Fruit fly (Drosophila melanogaster) whole organism, embryonic: ENCODE measurements around the gene scyl.

Experiments
- Adf1 ChIP-seq: fragments of 200-800 bp; sonication (Bioruptor generic); IDR thresholded peaks from 2 replicates; pipeline ENCODE4 v1.3.6; 2022; ENCODE audit warnings: missing biosample characterization, missing genetic modification characterization
- Aef1 ChIP-seq: fragments of 200-800 bp; sonication (Bioruptor generic); IDR thresholded peaks from 3 replicates; pipeline ENCODE4 v1.3.6; 2022; ENCODE audit warnings: missing biosample characterization, missing genetic modification characterization
- Atf6 ChIP-seq: fragments of 200-800 bp; sonication (Bioruptor generic); IDR thresholded peaks from 2 replicates; pipeline ENCODE4 v1.3.6; 2022; ENCODE audit warnings: missing biosample characterization, missing genetic modification characterization
- C15 ChIP-seq: fragments of 200-800 bp; sonication (Bioruptor generic); IDR thresholded peaks from 3 replicates; pipeline ENCODE4 v1.3.6; 2022; ENCODE audit warnings: missing biosample characterization, missing genetic modification characterization
- CG11093 ChIP-seq: fragments of 200-800 bp; sonication (Bioruptor generic); IDR thresholded peaks from 3 replicates; pipeline ENCODE4 v1.3.6; 2022; ENCODE audit warnings: missing biosample characterization, missing genetic modification characterization
- CG11504 ChIP-seq: fragments of 200-800 bp; sonication (Bioruptor generic); optimal IDR thresholded peaks from 3 replicates; lab custom pipeline; 2019; ENCODE audit warnings: missing biosample characterization, mild to moderate bottlenecking, missing genetic modification characterization, moderate library complexity
- CG11695 ChIP-seq: fragments of 200-800 bp; sonication (Bioruptor generic); IDR thresholded peaks from 3 replicates; pipeline ENCODE4 v1.3.6; 2022; ENCODE audit warnings: missing biosample characterization, missing genetic modification characterization
- CG12071 ChIP-seq: fragments of 200-800 bp; sonication (Bioruptor generic); optimal IDR thresholded peaks from 3 replicates; lab custom pipeline; 2018; ENCODE audit warnings: missing biosample characterization, mild to moderate bottlenecking, missing genetic modification characterization
- CG1603 ChIP-seq: fragments of 200-800 bp; sonication (Bioruptor generic); optimal IDR thresholded peaks from 2 replicates; lab custom pipeline; 2019; ENCODE audit warnings: missing biosample characterization, mild to moderate bottlenecking, missing genetic modification characterization, moderate library complexity
- CG17361 ChIP-seq: fragments of 200-800 bp; sonication (Bioruptor generic); IDR thresholded peaks from 3 replicates; pipeline ENCODE4 v1.3.6; 2022; ENCODE audit warnings: missing biosample characterization, missing genetic modification characterization
- CG18476 ChIP-seq: fragments of 200-800 bp; sonication (Bioruptor generic); optimal IDR thresholded peaks from 2 replicates; lab custom pipeline; 2016; ENCODE audit warnings: missing biosample characterization, mild to moderate bottlenecking, missing genetic modification characterization
- CG2678 ChIP-seq: fragments of 200-800 bp; sonication (Bioruptor generic); optimal IDR thresholded peaks from 3 replicates; lab custom pipeline; 2019; ENCODE audit warnings: missing biosample characterization, mild to moderate bottlenecking, missing genetic modification characterization, moderate library complexity
- CG2889 ChIP-seq: fragments of 200-800 bp; sonication (Bioruptor generic); IDR thresholded peaks from 3 replicates; pipeline ENCODE4 v1.3.6; 2022; ENCODE audit warnings: missing biosample characterization, missing genetic modification characterization
- CG30403 ChIP-seq: fragments of 200-800 bp; sonication (Bioruptor generic); optimal IDR thresholded peaks from 3 replicates; lab custom pipeline; 2016; ENCODE audit warnings: missing biosample characterization, missing genetic modification characterization
- CG30431 ChIP-seq: fragments of 200-800 bp; sonication (Bioruptor generic); optimal IDR thresholded peaks from 2 replicates; lab custom pipeline; 2017; ENCODE audit warnings: missing biosample characterization, missing genetic modification characterization
- CG32772 ChIP-seq: fragments of 200-800 bp; sonication (Bioruptor generic); IDR thresholded peaks from 2 replicates; pipeline ENCODE4 v1.3.6; 2022; ENCODE audit warnings: missing biosample characterization, missing genetic modification characterization
- CG3726 ChIP-seq: fragments of 200-800 bp; sonication (Bioruptor generic); IDR thresholded peaks from 3 replicates; pipeline ENCODE4, ENCODE4 v1.3.6; 2022; ENCODE audit warnings: missing biosample characterization, missing genetic modification characterization
- CG8290 ChIP-seq, 3 experiments: fragments of 200-800 bp; sonication (Bioruptor generic); optimal IDR thresholded peaks; 2 replicates each; lab custom pipeline; 2016 to 2019; ENCODE audit warnings: missing biosample characterization in 3 of 3, missing genetic modification characterization in 3 of 3, mild to moderate bottlenecking in 2 of 3, moderate library complexity in 1 of 3
- CG9817 ChIP-seq: fragments of 200-800 bp; sonication (Bioruptor generic); optimal IDR thresholded peaks from 2 replicates; lab custom pipeline; 2018; ENCODE audit warnings: missing biosample characterization, mild to moderate bottlenecking, missing genetic modification characterization, moderate library complexity
- CrebB ChIP-seq: fragments of 200-800 bp; sonication (Bioruptor generic); optimal IDR thresholded peaks from 3 replicates; lab custom pipeline; 2018; ENCODE audit warnings: missing biosample characterization, mild to moderate bottlenecking, missing genetic modification characterization
- Drgx ChIP-seq: fragments of 200-800 bp; sonication (Bioruptor generic); IDR thresholded peaks from 2 replicates; pipeline ENCODE4 v1.3.6; 2022; ENCODE audit warnings: missing biosample characterization, missing genetic modification characterization
- Ets65A ChIP-seq: fragments of 200-800 bp; sonication (Bioruptor generic); peaks from one replicate; lab custom pipeline; 2016; ENCODE audit warnings: missing biosample characterization, missing genetic modification characterization
- Fer1 ChIP-seq: fragments of 200-800 bp; sonication (Bioruptor generic); optimal IDR thresholded peaks from 2 replicates; lab custom pipeline; 2017; ENCODE audit warnings: missing biosample characterization, mild to moderate bottlenecking, missing genetic modification characterization
- Gug ChIP-seq: fragments of 200-800 bp; sonication (Bioruptor generic); IDR thresholded peaks from 4 replicates; pipeline ENCODE4 v1.3.6; 2022; ENCODE audit warnings: missing biosample characterization, missing genetic modification characterization
- HLH54F ChIP-seq: fragments of 200-800 bp; sonication (Bioruptor generic); optimal IDR thresholded peaks from 3 replicates; lab custom pipeline; 2016; ENCODE audit warnings: missing biosample characterization, missing genetic modification characterization
- Lpt ChIP-seq: fragments of >200 bp; optimal IDR thresholded peaks from 2 replicates; lab custom pipeline; 2018; ENCODE audit warnings: missing biosample characterization, missing genetic modification characterization
- MBD-R2 ChIP-seq: fragments of 200-800 bp; sonication (Bioruptor generic); IDR thresholded peaks from 2 replicates; pipeline ENCODE4 v1.3.6; 2022; ENCODE audit warnings: missing biosample characterization, missing genetic modification characterization
- Max ChIP-seq: fragments of 200-800 bp; sonication (Bioruptor generic); optimal IDR thresholded peaks from 2 replicates; lab custom pipeline; 2016; ENCODE audit warnings: missing biosample characterization, mild to moderate bottlenecking, missing genetic modification characterization
- Pdp1 ChIP-seq, 2 experiments: fragments of 200-800 bp; sonication (Bioruptor generic); optimal IDR thresholded peaks; 3 replicates each; lab custom pipeline; 2016; ENCODE audit warnings: missing biosample characterization in 2 of 2, missing genetic modification characterization in 2 of 2, mild to moderate bottlenecking in 1 of 2, moderate library complexity in 1 of 2
- Rfx ChIP-seq: fragments of 200-800 bp; sonication (Bioruptor generic); IDR thresholded peaks from 2 replicates; pipeline ENCODE4 v1.3.6; 2022; ENCODE audit warnings: missing biosample characterization, missing genetic modification characterization
- Vsx1 ChIP-seq: fragments of 200-800 bp; sonication (Bioruptor generic); optimal IDR thresholded peaks from 2 replicates; lab custom pipeline; 2017; ENCODE audit warnings: missing biosample characterization, mild to moderate bottlenecking, missing genetic modification characterization, missing genetic modification reagents
- Xbp1 ChIP-seq: fragments of 200-800 bp; sonication (Bioruptor generic); optimal IDR thresholded peaks from 3 replicates; lab custom pipeline; 2016; ENCODE audit warnings: missing biosample characterization, mild to moderate bottlenecking, missing genetic modification characterization
- Xrp1 ChIP-seq: fragments of 200-800 bp; sonication (Bioruptor generic); IDR thresholded peaks from 2 replicates; pipeline ENCODE4 v1.3.6; 2022; ENCODE audit warnings: missing biosample characterization, missing genetic modification characterization
- al ChIP-seq: fragments of 200-800 bp; sonication (Bioruptor generic); IDR thresholded peaks from 2 replicates; pipeline ENCODE4 v1.3.6; 2022; ENCODE audit warnings: missing biosample characterization, missing genetic modification characterization
- bsh ChIP-seq, 2 experiments: fragments of 200-800 bp; sonication (Bioruptor generic); optimal IDR thresholded peaks; 2 replicates each; lab custom pipeline; 2017 to 2018; ENCODE audit warnings: mild to moderate bottlenecking in 2 of 2, missing biosample characterization in 2 of 2, missing genetic modification characterization in 2 of 2, moderate library complexity in 1 of 2
- ci ChIP-seq: fragments of 200-800 bp; sonication (Bioruptor generic); IDR thresholded peaks from 3 replicates; pipeline ENCODE4 v1.3.6; 2022; ENCODE audit warnings: missing biosample characterization, missing genetic modification characterization
- crol ChIP-seq: fragments of 200-800 bp; sonication (Bioruptor generic); IDR thresholded peaks from 2 replicates; pipeline ENCODE4 v1.3.6; 2022; ENCODE audit warnings: missing biosample characterization, missing genetic modification characterization
- dysf ChIP-seq: fragments of 200-800 bp; sonication (Bioruptor generic); IDR thresholded peaks from 3 replicates; pipeline ENCODE4 v1.3.6; 2022; ENCODE audit warnings: missing biosample characterization, missing genetic modification characterization
- esg ChIP-seq: fragments of 200-800 bp; sonication (Bioruptor generic); conservative IDR thresholded peaks from 2 replicates; pipeline ENCODE4 v1.3.6; 2022; ENCODE audit warnings: missing biosample characterization, missing genetic modification characterization
- gem ChIP-seq: fragments of 200-800 bp; sonication (Bioruptor generic); optimal IDR thresholded peaks from 2 replicates; lab custom pipeline; 2019; ENCODE audit warnings: missing biosample characterization, mild to moderate bottlenecking, missing genetic modification characterization, moderate library complexity
- grn ChIP-seq: fragments of 200-800 bp; sonication (Bioruptor generic); optimal IDR thresholded peaks from 3 replicates; lab custom pipeline; 2017; ENCODE audit warnings: missing biosample characterization, missing genetic modification characterization
- hkb ChIP-seq, 2 experiments: fragments of 200-800 bp in 1 of 2; fragments of >200 bp in 1 of 2; sonication (Bioruptor generic) in 1 of 2; IDR thresholded peaks in 1 of 2; optimal IDR thresholded peaks in 1 of 2; 2 replicates each; pipeline versions ENCODE4 v1.3.6 to Lab custom; 2017 to 2022; ENCODE audit warnings: missing biosample characterization in 1 of 2, missing genetic modification characterization in 1 of 2
- pan ChIP-seq, 4 experiments: fragments of >200 bp in 3 of 4; fragments of 200-800 bp in 1 of 4; sonication (Bioruptor generic) in 1 of 4; optimal IDR thresholded peaks in 3 of 4; IDR thresholded peaks in 1 of 4; 2 replicates each; pipeline versions ENCODE4 v1.3.6 to Lab custom; 2017 to 2022; ENCODE audit warnings: missing biosample characterization in 2 of 4, missing genetic modification characterization in 2 of 4, mixed read lengths in 1 of 4
- slbo ChIP-seq: fragments of 200-800 bp; sonication (Bioruptor generic); IDR thresholded peaks from 2 replicates; pipeline ENCODE4 v1.3.6; 2022; ENCODE audit warnings: missing biosample characterization, missing genetic modification characterization
- tap ChIP-seq: fragments of 200-800 bp; optimal IDR thresholded peaks from 3 replicates; lab custom pipeline; 2019; ENCODE audit warnings: missing biosample characterization, mild to moderate bottlenecking, missing genetic modification characterization, moderate library complexity
- ttk ChIP-seq: fragments of 200-800 bp; sonication (Bioruptor generic); IDR thresholded peaks from 2 replicates; pipeline ENCODE4 v2.1.2; 2022; ENCODE audit warnings: missing biosample characterization, missing genetic modification characterization

Gene scyl

DNA sequence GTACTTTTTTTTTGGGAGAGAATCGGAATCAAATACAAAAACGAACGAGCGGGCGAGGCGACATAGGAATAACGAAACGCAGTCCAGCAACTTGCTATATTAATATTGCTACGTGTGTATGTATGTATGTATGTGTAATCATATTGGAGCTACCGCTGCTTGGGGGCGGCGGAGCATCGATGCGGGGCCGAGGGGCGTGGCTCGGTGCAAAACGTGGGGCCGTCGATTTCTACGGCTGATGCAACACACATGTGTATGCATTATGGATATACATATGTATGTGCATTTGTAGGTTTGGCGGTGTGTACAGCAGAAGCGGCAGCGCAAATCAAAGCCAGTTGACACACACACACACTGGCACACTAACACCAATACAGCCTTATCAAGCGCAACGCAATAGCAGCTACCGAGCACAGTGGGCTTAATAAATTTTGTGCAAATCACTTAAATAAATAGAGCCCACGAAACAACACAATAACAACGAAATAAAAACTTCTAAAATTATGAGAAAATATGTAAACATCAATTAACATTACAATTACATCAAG is 40.1 kb downstream of the scyl start (continued):
- TF ChIP-seq hkb (optimal IDR thresholded peaks at IDR 0.05; lab: Kevin White, UChicago) (no peak), hkb (GFP tag; IDR thresholded peaks at IDR 0.05; lab: Robert Waterston, UW) (peak; percentile 40; the same call in 1 of the 2 replicates), CG9817 (tag; lab: Kevin White, UChicago) (no peak), grn (GFP tag; lab: Kevin White, UChicago) (no peak), CrebB (tag; lab: Kevin White, UChicago) (peak; percentile 45), Drgx (GFP tag; lab: Robert Waterston, UW) (peak; percentile 53; the same call in 1 of the 2 replicates), CG30431 (GFP tag; lab: Kevin White, UChicago) (no peak), MBD-R2 (GFP tag; lab: Robert Waterston, UW) (peak; percentile 23; the same call in 1 of the 2 replicates), Ets65A (peak; percentile 8)
- TF ChIP-seq, all 482 proteins: peak for 117

- peak; percentile 26 for TF ChIP-seq CG30403 (GFP tag; lab: Kevin White, UChicago)
- peak; percentile 31 for TF ChIP-seq gem (tag; lab: Kevin White, UChicago)
- TF ChIP-seq dysf = peak; percentile 43; the same call in 1 of the 3 replicates
- TF ChIP-seq Fer1 (GFP tag; lab: Kevin White, UChicago) = peak; percentile 15
- TF ChIP-seq CG11093 (GFP tag; lab: Robert Waterston, UW) = 0 out of 3 replicates have a peak, but pooled peaks have one; percentile 11
- TF ChIP-seq al (GFP tag; lab: Robert Waterston, UW) = 0 out of 2 replicates have a peak, but pooled peaks have one; percentile 31
- TF ChIP-seq CG2889 (GFP tag; lab: Robert Waterston, UW) = 0 out of 3 replicates have a peak, but pooled peaks have one; percentile 38
- TF ChIP-seq Xrp1 (GFP tag; lab: Robert Waterston, UW) = peak; percentile 43; the same call in 1 of the 2 replicates
- TF ChIP-seq CG8290 (GFP tag; optimal IDR thresholded peaks at IDR 0.05; lab: Kevin White, UChicago) = no peak
- peak in 1 of 2 experiments; percentile 67 for TF ChIP-seq CG8290 (tag; optimal IDR thresholded peaks at IDR 0.05; lab: Kevin White, UChicago)
- TF ChIP-seq esg = 0 out of 2 replicates have a peak, but pooled peaks have one; percentile 35
- TF ChIP-seq CG18476 (GFP tag; lab: Kevin White, UChicago) = no peak
- 0 out of 3 replicates have a peak, but pooled peaks have one; percentile 40 for TF ChIP-seq CG3726 (GFP tag; lab: Robert Waterston, UW)
- TF ChIP-seq Xbp1 (GFP tag; lab: Kevin White, UChicago) = peak; percentile 3
- TF ChIP-seq CG2678 (tag; lab: Kevin White, UChicago) = peak; percentile 21
- TF ChIP-seq bsh (GFP tag; optimal IDR thresholded peaks at IDR 0.05; lab: Kevin White, UChicago) = peak in 1 of 2 experiments; percentile 3
- no peak for TF ChIP-seq Gug (GFP tag; lab: Robert Waterston, UW)
- TF ChIP-seq Max (GFP tag; lab: Kevin White, UChicago) = no peak
- no peak for TF ChIP-seq Vsx1 (GFP tag; lab: Kevin White, UChicago)
- TF ChIP-seq Rfx = peak; percentile 75
- TF ChIP-seq CG12071 = peak; percentile 8
- TF ChIP-seq Ets65A = peak; percentile 71
- peak; percentile 34 for TF ChIP-seq Drgx (GFP tag; lab: Robert Waterston, UW)
- peak; percentile 24 for TF ChIP-seq CG1603 (tag; lab: Kevin White, UChicago)
- peak; percentile 58; the same call in 1 of the 3 replicates for TF ChIP-seq ci (GFP tag; lab: Robert Waterston, UW)
- peak; percentile 6 for TF ChIP-seq tap (tag; lab: Kevin White, UChicago)
- 0 out of 3 replicates have a peak, but pooled peaks have one; percentile 4 for TF ChIP-seq C15 (GFP tag; lab: Robert Waterston, UW)
- no peak for TF ChIP-seq Lpt
- TF ChIP-seq pan (optimal IDR thresholded peaks at IDR 0.05; lab: Kevin White, UChicago) = no peak
- TF ChIP-seq pan (GFP tag; optimal IDR thresholded peaks at IDR 0.05 in 1 of 2, IDR thresholded peaks at IDR 0.05 in 1 of 2) = peak in 1 of 2 experiments; percentile 58
- 0 out of 3 replicates have a peak, but pooled peaks have one; percentile 16 for TF ChIP-seq CG17361 (GFP tag; lab: Robert Waterston, UW)
- TF ChIP-seq HLH54F (GFP tag; lab: Kevin White, UChicago) = no peak
- peak; percentile 43; the same call in 1 of the 2 replicates for TF ChIP-seq Atf6 (GFP tag; lab: Robert Waterston, UW)
- TF ChIP-seq Pdp1 (GFP tag; optimal IDR thresholded peaks at IDR 0.05; lab: Kevin White, UChicago) = peak in 1 of 2 experiments; percentile 9
- TF ChIP-seq Aef1 = peak; percentile 43; the same call in 2 of the 3 replicates
- peak; percentile 43 for TF ChIP-seq CG11504 (tag; lab: Kevin White, UChicago)
- no peak for TF ChIP-seq ttk (GFP tag; lab: Robert Waterston, UW)
- peak; percentile 76 for TF ChIP-seq slbo
- peak; percentile 47; the same call in 1 of the 3 replicates for TF ChIP-seq CG11695 (GFP tag; lab: Robert Waterston, UW)
- TF ChIP-seq crol = peak; percentile 57
- TF ChIP-seq Adf1 = peak; percentile 82
- peak; percentile 64; the same call in 1 of the 2 replicates for TF ChIP-seq CG32772
Measured at dm6 chr3L:11293378-11293777, 41.3 kb downstream of the scyl start.
